Fruit fly (Drosophila melanogaster): Measurements from ENCODE around the gene Gal.

Gene Gal

dm6 chr2L:5956153-5956552 lies 50.5 kb downstream of the Gal start, which contains the start of gene CG13999:
TSS of gene CG13999 (minus strand) at chr2L:5956466.
- TF ChIP-seq bab1 (GFP tag; optimal IDR thresholded peaks at IDR 0.05): no peak
